Fruit fly (Drosophila melanogaster): ENCODE data around the gene CG7730.

The CG7730 gene

dm6 chr3L:17031971-17032370, 4.7 kb downstream of the CG7730 start, which contains the start of gene Ilp8:
TSS of gene Ilp8 (minus strand) at chr3L:17032080.
- TF ChIP-seq CG17359 (tag; optimal IDR thresholded peaks at IDR 0.05) (no peak), chinmo (GFP tag; IDR thresholded peaks at IDR 0.05; ENCODE audit: partially characterized antibody) (peak; percentile 74; the same call in 1 of the 4 replicates), kah (GFP tag; optimal IDR thresholded peaks at IDR 0.05) (no peak), Myb (GFP tag; optimal IDR thresholded peaks at IDR 0.05) (no peak), Blimp-1 (GFP tag; optimal IDR thresholded peaks at IDR 0.05) (peak; percentile 1), Med (GFP tag) (peak; percentile 72), Rfx (GFP tag; IDR thresholded peaks at IDR 0.05) (0 out of 2 replicates have a peak, but pooled peaks have one; percentile 17), Trl (optimal IDR thresholded peaks at IDR 0.05) (peak; percentile 60 to 76), Trl (GFP tag; optimal IDR thresholded peaks at IDR 0.05) (no peak), CG34422 (GFP tag; IDR thresholded peaks at IDR 0.05) (0 out of 3 replicates have a peak, but pooled peaks have one; percentile 23), ara (GFP tag; IDR thresholded peaks at IDR 0.05) (no peak), Deaf1 (tag; optimal IDR thresholded peaks at IDR 0.05) (peak; percentile 94), sens (GFP tag) (peak; percentile 9), cas (GFP tag; IDR thresholded peaks at IDR 0.05) (no peak), CG8281 (tag; optimal IDR thresholded peaks at IDR 0.05) (no peak), gem (tag; optimal IDR thresholded peaks at IDR 0.05) (no peak), CG11398 (GFP tag; optimal IDR thresholded peaks at IDR 0.05) (no peak), CG11695 (GFP tag; IDR thresholded peaks at IDR 0.05) (0 out of 3 replicates have a peak, but pooled peaks have one; percentile 15), CG5180 (GFP tag; optimal IDR thresholded peaks at IDR 0.05) (no peak), bigmax (GFP tag; optimal IDR thresholded peaks at IDR 0.05) (no peak)

dm6 chr3L:17033309-17033708, 6.0 kb downstream of the CG7730 start:
- TF ChIP-seq MTF-1 (GFP tag; optimal IDR thresholded peaks at IDR 0.05; ENCODE audit: borderline replicate concordance) (no peak), hth (optimal IDR thresholded peaks at IDR 0.05) (no peak), gfzf (GFP tag; optimal IDR thresholded peaks at IDR 0.05) (no peak), CG5245 (GFP tag; optimal IDR thresholded peaks at IDR 0.05) (no peak), da (GFP tag; optimal IDR thresholded peaks at IDR 0.05) (no peak), Usf (GFP tag; optimal IDR thresholded peaks at IDR 0.05) (no peak), klu (GFP tag; IDR thresholded peaks at IDR 0.05) (no peak), dmrt11E (tag; optimal IDR thresholded peaks at IDR 0.05) (no peak), CG12104 (GFP tag; optimal IDR thresholded peaks at IDR 0.05) (no peak), pb (GFP tag; optimal IDR thresholded peaks at IDR 0.05) (no peak), CG10431 (GFP tag; optimal IDR thresholded peaks at IDR 0.05) (peak; percentile 69), Asciz (GFP tag; optimal IDR thresholded peaks at IDR 0.05) (peak; percentile 34), CG11247 (GFP tag; IDR thresholded peaks at IDR 0.05) (no peak), CG12659 (GFP tag; optimal IDR thresholded peaks at IDR 0.05) (no peak), CG9797 (GFP tag; optimal IDR thresholded peaks at IDR 0.05) (no peak), bsh (GFP tag; optimal IDR thresholded peaks at IDR 0.05) (peak in 1 of 2 experiments; percentile 69), CG9727 (GFP tag; optimal IDR thresholded peaks at IDR 0.05) (no peak), sima (GFP tag; optimal IDR thresholded peaks at IDR 0.05) (no peak), CG17186 (GFP tag; optimal IDR thresholded peaks at IDR 0.05) (no peak), CG12391 (tag; optimal IDR thresholded peaks at IDR 0.05) (no peak), Eip74EF (GFP tag; optimal IDR thresholded peaks at IDR 0.05) (peak in 1 of 2 experiments; percentile 9), Tbp (GFP tag; optimal IDR thresholded peaks at IDR 0.05) (no peak), CG13123 (GFP tag; optimal IDR thresholded peaks at IDR 0.05) (no peak), crc (GFP tag; optimal IDR thresholded peaks at IDR 0.05) (no peak), CG14050 (GFP tag; IDR thresholded peaks at IDR 0.05) (no peak), B-H1 (GFP tag; IDR thresholded peaks at IDR 0.05) (no peak), CG10267 (tag; optimal IDR thresholded peaks at IDR 0.05) (no peak), Hr3 (GFP tag; optimal IDR thresholded peaks at IDR 0.05) (no peak), CG4404 (GFP tag; IDR thresholded peaks at IDR 0.05) (no peak), NfI (GFP tag; optimal IDR thresholded peaks at IDR 0.05) (no peak), CG17328 (GFP tag; IDR thresholded peaks at IDR 0.05) (no peak), org-1 (GFP tag; optimal IDR thresholded peaks at IDR 0.05) (no peak)
